Fruit fly (Drosophila melanogaster): Measurements from ENCODE around the gene CG18731.
A peak's percentile ranks its signal among the peaks of the same experiment; 100 is the strongest.

The CG18731 gene

dm6 chr3R:29773833-29774324 lies 49.1 kb downstream of the CG18731 start (continued):
- TF ChIP-seq CG11247 (GFP tag; IDR thresholded peaks at IDR 0.05) (no peak; the same call in 1 of the 2 replicates), kni (GFP tag; optimal IDR thresholded peaks at IDR 0.05) (no peak), CG14441 (GFP tag; IDR thresholded peaks at IDR 0.05) (peak; percentile 70), CG6654 (GFP tag; optimal IDR thresholded peaks at IDR 0.05) (peak; percentile 39), Poxn (GFP tag; IDR thresholded peaks at IDR 0.05) (peak; percentile 57; the same call in 1 of the 2 replicates), Six4 (GFP tag; optimal IDR thresholded peaks at IDR 0.05) (no peak), CG12236 (GFP tag; optimal IDR thresholded peaks at IDR 0.05) (peak; percentile 31), CG13424 (tag; optimal IDR thresholded peaks at IDR 0.05) (peak; percentile 77), CG8089 (GFP tag; optimal IDR thresholded peaks at IDR 0.05) (peak; percentile 61), zfh1 (GFP tag; IDR thresholded peaks at IDR 0.05) (peak; percentile 68; the same call in 2 of the 3 replicates), CG30403 (GFP tag; optimal IDR thresholded peaks at IDR 0.05) (peak; percentile 82), CG12659 (GFP tag; optimal IDR thresholded peaks at IDR 0.05) (peak; percentile 76), cato (GFP tag; optimal IDR thresholded peaks at IDR 0.05; ENCODE audit: borderline replicate concordance) (peak; percentile 4), CG5245 (GFP tag; optimal IDR thresholded peaks at IDR 0.05) (peak; percentile 30), CG42726 (GFP tag; IDR thresholded peaks at IDR 0.05; ENCODE audit: partially characterized antibody) (no peak), CG14050 (GFP tag; IDR thresholded peaks at IDR 0.05) (peak; percentile 63; the same call in 2 of the 3 replicates), CG7963 (GFP tag; IDR thresholded peaks at IDR 0.05; ENCODE audit: partially characterized antibody) (no peak), shn (GFP tag; optimal IDR thresholded peaks at IDR 0.05) (peak; percentile 89), tgo (GFP tag; IDR thresholded peaks at IDR 0.05) (peak; percentile 80), danr (GFP tag; IDR thresholded peaks at IDR 0.05) (peak; percentile 48; the same call in 1 of the 2 replicates), CG2678 (tag; optimal IDR thresholded peaks at IDR 0.05) (peak; percentile 84), CG17568 (GFP tag; optimal IDR thresholded peaks at IDR 0.05) (no peak), CG9932 (GFP tag; IDR thresholded peaks at IDR 0.05) (peak; percentile 72), Rfx (GFP tag; IDR thresholded peaks at IDR 0.05) (peak; percentile 89), CG10543 (GFP tag; optimal IDR thresholded peaks at IDR 0.05) (peak; percentile 69), Stat92E (GFP tag; optimal IDR thresholded peaks at IDR 0.05) (no peak), zf30C (GFP tag; optimal IDR thresholded peaks at IDR 0.05) (no peak), cas (GFP tag; IDR thresholded peaks at IDR 0.05) (peak; percentile 61), Nf-YA (GFP tag; IDR thresholded peaks at IDR 0.05) (peak; percentile 42; the same call in 1 of the 2 replicates), Side (GFP tag; optimal IDR thresholded peaks at IDR 0.05) (peak; percentile 34), psq (GFP tag; optimal IDR thresholded peaks at IDR 0.05) (no peak), slou (GFP tag; optimal IDR thresholded peaks at IDR 0.05) (peak; percentile 64), luna (GFP tag; optimal IDR thresholded peaks at IDR 0.05) (peak; percentile 41), CG3847 (GFP tag; IDR thresholded peaks at IDR 0.05) (peak; percentile 82), tio (GFP tag; optimal IDR thresholded peaks at IDR 0.05) (peak; percentile 67), CG1792 (GFP tag; optimal IDR thresholded peaks at IDR 0.05) (peak; percentile 53), CG10366 (GFP tag; IDR thresholded peaks at IDR 0.05) (peak; percentile 66), Dref (GFP tag; IDR thresholded peaks at IDR 0.05) (no peak), chinmo (GFP tag; IDR thresholded peaks at IDR 0.05; ENCODE audit: partially characterized antibody) (no peak), en (GFP tag; optimal IDR thresholded peaks at IDR 0.05) (no peak), HmgZ (tag; optimal IDR thresholded peaks at IDR 0.05) (peak; percentile 87), pfk (GFP tag; optimal IDR thresholded peaks at IDR 0.05) (no peak), MTF-1 (GFP tag; optimal IDR thresholded peaks at IDR 0.05; ENCODE audit: borderline replicate concordance) (no peak), tup (GFP tag; optimal IDR thresholded peaks at IDR 0.05) (no peak), stc (GFP tag; IDR thresholded peaks at IDR 0.05) (peak; percentile 60; the same call in 1 of the 2 replicates), CG16815 (GFP tag; optimal IDR thresholded peaks at IDR 0.05) (peak; percentile 77), gem (tag; optimal IDR thresholded peaks at IDR 0.05) (peak; percentile 84), Fer1 (GFP tag; optimal IDR thresholded peaks at IDR 0.05) (peak; percentile 61), CG4328 (GFP tag; optimal IDR thresholded peaks at IDR 0.05) (peak; percentile 5), cad (GFP tag; optimal IDR thresholded peaks at IDR 0.05) (no peak)

Measured in whole organism, embryonic.